Fruit fly (Drosophila melanogaster) whole organism, adult: ENCODE measurements around the gene CG5968.

Source experiments
- CG14711 ChIP-seq: fragments of 200-800 bp; sonication (Bioruptor generic); optimal IDR thresholded peaks from 2 replicates; lab custom pipeline; 2018; ENCODE audit warnings: missing biosample characterization, mild to moderate bottlenecking, missing genetic modification characterization, moderate library complexity
- CG5204 ChIP-seq: fragments of 200-800 bp; sonication (Bioruptor generic); optimal IDR thresholded peaks from 2 replicates; lab custom pipeline; 2016; ENCODE audit warnings: missing biosample characterization, missing genetic modification characterization
- CG7101 ChIP-seq: fragments of 200-800 bp; sonication (Bioruptor generic); optimal IDR thresholded peaks from 2 replicates; lab custom pipeline; 2018; ENCODE audit warnings: missing biosample characterization, mild to moderate bottlenecking, missing genetic modification characterization, moderate library complexity
- Mnt ChIP-seq: fragments of 200-800 bp; sonication (Bioruptor generic); optimal IDR thresholded peaks from 2 replicates; lab custom pipeline; 2016; ENCODE audit warnings: missing biosample characterization, mild to moderate bottlenecking, missing genetic modification characterization
- bab1 ChIP-seq: fragments of 200-800 bp; sonication (Bioruptor generic); optimal IDR thresholded peaks from 3 replicates; lab custom pipeline; 2019; ENCODE audit warnings: missing biosample characterization, mild to moderate bottlenecking, missing genetic modification characterization, moderate library complexity
- cic ChIP-seq: fragments of 200-800 bp; sonication (Bioruptor generic); optimal IDR thresholded peaks from 2 replicates; lab custom pipeline; 2017; ENCODE audit warnings: missing biosample characterization, mild to moderate bottlenecking, missing genetic modification characterization, moderate library complexity
- cnc ChIP-seq, 2 experiments: fragments of >200 bp; optimal IDR thresholded peaks; 2 replicates each; lab custom pipeline; 2017
- kay ChIP-seq: fragments of 200-800 bp; sonication (Bioruptor generic); peaks from one replicate; lab custom pipeline; 2016; ENCODE audit warnings: missing biosample characterization, missing genetic modification characterization, borderline replicate concordance
- tj ChIP-seq: fragments of 200-800 bp; sonication (Bioruptor generic); optimal IDR thresholded peaks from 3 replicates; lab custom pipeline; 2017; ENCODE audit warnings: missing biosample characterization, mild to moderate bottlenecking, missing genetic modification characterization, moderate library complexity

- TF ChIP-seq CG7101 (tag; lab: Kevin White, UChicago) (no peak), cnc (optimal IDR thresholded peaks at IDR 0.05; lab: Kevin White, UChicago) (no peak), kay (GFP tag; lab: Kevin White, UChicago) (no peak), CG5204 (GFP tag; lab: Kevin White, UChicago) (no peak), tj (no peak), CG14711 (no peak), Mnt (GFP tag; lab: Kevin White, UChicago) (no peak), bab1 (GFP tag; lab: Kevin White, UChicago) (no peak), cic (GFP tag; lab: Kevin White, UChicago) (no peak)
Observed at dm6 chr2L:16549859-16550258, at the start of gene CG5968.
